Worm (Caenorhabditis elegans) whole organism, L3 larva: Measurements from ENCODE around the gene T16G12.4.

Experiments used
- ceh-28 ChIP-seq: fragments of 150-350 bp; optimal IDR thresholded peaks from 2 replicates; lab custom pipeline; 2014; ENCODE audit warnings: missing biosample characterization, missing genetic modification reagents, missing genetic modification characterization
- daf-12 ChIP-seq: fragments of 150-350 bp; optimal IDR thresholded peaks from 2 replicates; lab custom pipeline; 2014; ENCODE audit warnings: missing biosample characterization, missing genetic modification reagents, missing genetic modification characterization
- lin-15B ChIP-seq: fragments of 150-350 bp; optimal IDR thresholded peaks from 2 replicates; lab custom pipeline; 2014; ENCODE audit warnings: missing biosample characterization, missing genetic modification characterization
- nhr-67 ChIP-seq: fragments of 150-350 bp; optimal IDR thresholded peaks from 2 replicates; lab custom pipeline; 2014; ENCODE audit warnings: missing biosample characterization, missing genetic modification characterization
- tbx-2 ChIP-seq: sonication (generic microtip); optimal IDR thresholded peaks from 2 replicates; lab custom pipeline; 2016; ENCODE audit warnings: mild to moderate bottlenecking, missing genetic modification characterization, missing compliant biosample characterization

DNA sequence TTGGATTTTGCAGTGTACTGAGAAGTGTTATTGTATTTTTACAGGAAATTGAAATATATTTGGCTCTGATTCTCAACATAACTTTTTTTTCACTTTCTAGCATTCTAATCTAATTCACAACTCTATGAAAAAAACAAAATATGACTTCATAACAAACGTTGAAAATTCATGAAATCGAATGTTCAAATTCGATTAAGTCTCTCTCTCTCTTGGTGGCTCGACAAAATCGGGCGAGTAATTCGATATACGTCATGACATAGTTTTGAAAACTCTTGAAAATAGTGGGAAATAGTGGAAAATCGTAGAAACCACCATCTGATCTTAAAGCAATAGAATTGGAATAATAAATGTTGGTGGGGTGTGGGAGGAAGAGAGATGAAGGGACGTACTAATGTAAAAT, 39.6 kb upstream of the T16G12.4 start:
- TF ChIP-seq ceh-28 (tag; lab: Kevin White, UChicago), result no peak
- no peak for TF ChIP-seq lin-15B (tag; lab: Kevin White, UChicago)
- no peak for TF ChIP-seq tbx-2 (tag; lab: Kevin White, UChicago)
- TF ChIP-seq daf-12 (tag; lab: Kevin White, UChicago), result no peak
- no peak for TF ChIP-seq nhr-67
